Fruit fly (Drosophila melanogaster): ENCODE results near the gene CG15572.

The CG15572 gene

dm6 chrX:4273499-4273898 lies 5.0 kb downstream of the CG15572 start:
- TF ChIP-seq OdsH (GFP tag; optimal IDR thresholded peaks at IDR 0.05) = no peak
- no peak for TF ChIP-seq Rel (GFP tag; optimal IDR thresholded peaks at IDR 0.05)
- no peak for TF ChIP-seq Rel (tag; optimal IDR thresholded peaks at IDR 0.05)
- no peak for TF ChIP-seq dsf (GFP tag; optimal IDR thresholded peaks at IDR 0.05; ENCODE audit: borderline replicate concordance)
- TF ChIP-seq N (GFP tag; optimal IDR thresholded peaks at IDR 0.05) = no peak
- TF ChIP-seq tai (GFP tag; optimal IDR thresholded peaks at IDR 0.05) = no peak
- TF ChIP-seq sage (GFP tag; optimal IDR thresholded peaks at IDR 0.05) = no peak
- no peak for TF ChIP-seq Hr83 (GFP tag; optimal IDR thresholded peaks at IDR 0.05; ENCODE audit: poor library complexity, severe bottlenecking)
- no peak for TF ChIP-seq br (GFP tag; optimal IDR thresholded peaks at IDR 0.05)
- TF ChIP-seq ey (GFP tag; optimal IDR thresholded peaks at IDR 0.05) = no peak
- no peak for TF ChIP-seq usp (GFP tag; optimal IDR thresholded peaks at IDR 0.05)
- TF ChIP-seq lola (GFP tag; optimal IDR thresholded peaks at IDR 0.05) = no peak
- no peak for TF ChIP-seq Jra (GFP tag; optimal IDR thresholded peaks at IDR 0.05)
- no peak for TF ChIP-seq woc (GFP tag; optimal IDR thresholded peaks at IDR 0.05)
- no peak for TF ChIP-seq Myc (optimal IDR thresholded peaks at IDR 0.05)
- TF ChIP-seq h (GFP tag; optimal IDR thresholded peaks at IDR 0.05) = no peak
- no peak for TF ChIP-seq Abd-B (GFP tag; optimal IDR thresholded peaks at IDR 0.05)
- no peak for TF ChIP-seq psq (GFP tag; optimal IDR thresholded peaks at IDR 0.05)

DNA sequence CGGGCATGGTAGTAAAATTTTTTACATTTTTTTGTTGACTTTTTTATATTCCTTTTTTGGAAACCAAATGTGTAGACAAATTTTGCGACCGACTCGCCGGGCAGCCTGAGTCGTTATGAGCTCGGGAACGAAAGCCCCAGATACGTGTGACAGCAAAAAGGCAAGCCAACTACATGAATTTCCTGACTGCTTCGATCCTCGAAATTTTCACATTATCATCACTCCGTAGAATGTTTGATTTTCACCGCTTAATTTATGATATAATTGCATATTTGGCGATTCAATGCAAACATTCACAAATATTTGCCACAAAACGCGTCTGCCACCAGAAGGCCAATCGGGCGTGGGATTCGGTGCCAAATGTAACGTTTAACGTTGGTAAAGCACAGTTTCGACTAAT lies 8.4 kb downstream of the CG15572 start, which contains the start of gene CG15577:
Gene CG15577, minus strand, starts transcription at position 101 of the 400 bp plus-strand sequence.
- TF ChIP-seq Jra (GFP tag; optimal IDR thresholded peaks at IDR 0.05) (no peak), br (GFP tag; optimal IDR thresholded peaks at IDR 0.05) (no peak), Hr83 (GFP tag; optimal IDR thresholded peaks at IDR 0.05; ENCODE audit: poor library complexity, severe bottlenecking) (no peak), pan (optimal IDR thresholded peaks at IDR 0.05) (no peak), Abd-B (GFP tag; optimal IDR thresholded peaks at IDR 0.05) (no peak), dmrt93B (GFP tag; optimal IDR thresholded peaks at IDR 0.05) (no peak), Dfd (GFP tag; optimal IDR thresholded peaks at IDR 0.05) (no peak), Myc (optimal IDR thresholded peaks at IDR 0.05) (no peak), sage (GFP tag; optimal IDR thresholded peaks at IDR 0.05) (no peak), h (GFP tag; optimal IDR thresholded peaks at IDR 0.05) (no peak), Mio (GFP tag; optimal IDR thresholded peaks at IDR 0.05) (no peak), CG32264 (GFP tag; optimal IDR thresholded peaks at IDR 0.05) (no peak)

- TF ChIP-seq brk (GFP tag; optimal IDR thresholded peaks at IDR 0.05) = no peak
- TF ChIP-seq Hnf4 (GFP tag; optimal IDR thresholded peaks at IDR 0.05) = no peak
- TF ChIP-seq Sp1 (GFP tag; optimal IDR thresholded peaks at IDR 0.05) = no peak
- no peak for TF ChIP-seq HLH106 (tag; optimal IDR thresholded peaks at IDR 0.05)
- no peak for TF ChIP-seq OdsH (GFP tag; optimal IDR thresholded peaks at IDR 0.05)
- no peak for TF ChIP-seq dsf (GFP tag; optimal IDR thresholded peaks at IDR 0.05; ENCODE audit: borderline replicate concordance)
- no peak for TF ChIP-seq h (GFP tag; optimal IDR thresholded peaks at IDR 0.05)
- TF ChIP-seq pan (optimal IDR thresholded peaks at IDR 0.05) = no peak
- TF ChIP-seq lola (GFP tag; optimal IDR thresholded peaks at IDR 0.05) = no peak
- TF ChIP-seq Jra (GFP tag; optimal IDR thresholded peaks at IDR 0.05) = no peak
- no peak for TF ChIP-seq GATAd (GFP tag; optimal IDR thresholded peaks at IDR 0.05)
- no peak for TF ChIP-seq CrebA (GFP tag; optimal IDR thresholded peaks at IDR 0.05; ENCODE audit: borderline replicate concordance)
- no peak for TF ChIP-seq fru (GFP tag; optimal IDR thresholded peaks at IDR 0.05)
- no peak for TF ChIP-seq Vsx2 (GFP tag; optimal IDR thresholded peaks at IDR 0.05; ENCODE audit: partially characterized antibody)
- TF ChIP-seq jim (GFP tag; optimal IDR thresholded peaks at IDR 0.05) = no peak
Measured at dm6 chrX:4277861-4278260, 9.4 kb downstream of the CG15572 start, which contains the start of gene CG15578. Gene CG15578 (minus strand): TSS chrX:4277961.

dm6 chrX:4280769-4281168 lies 12.3 kb downstream of the CG15572 start:
- TF ChIP-seq HLH106 (tag; optimal IDR thresholded peaks at IDR 0.05) = no peak
- TF ChIP-seq GATAd (GFP tag; optimal IDR thresholded peaks at IDR 0.05) = no peak
- TF ChIP-seq OdsH (GFP tag; optimal IDR thresholded peaks at IDR 0.05) = no peak
- TF ChIP-seq tai (GFP tag; optimal IDR thresholded peaks at IDR 0.05) = no peak
- no peak for TF ChIP-seq fru (GFP tag; optimal IDR thresholded peaks at IDR 0.05)
- no peak for TF ChIP-seq h (GFP tag; optimal IDR thresholded peaks at IDR 0.05)
- no peak for TF ChIP-seq jim (GFP tag; optimal IDR thresholded peaks at IDR 0.05)
- TF ChIP-seq dsf (GFP tag; optimal IDR thresholded peaks at IDR 0.05; ENCODE audit: borderline replicate concordance) = no peak
- no peak for TF ChIP-seq br (GFP tag; optimal IDR thresholded peaks at IDR 0.05)
- no peak for TF ChIP-seq Hnf4 (GFP tag; optimal IDR thresholded peaks at IDR 0.05)
- no peak for TF ChIP-seq Mio (GFP tag; optimal IDR thresholded peaks at IDR 0.05)
- TF ChIP-seq Hr78 (GFP tag; optimal IDR thresholded peaks at IDR 0.05) = no peak
- TF ChIP-seq sv (GFP tag; optimal IDR thresholded peaks at IDR 0.05) = no peak
- no peak for TF ChIP-seq brk (GFP tag; optimal IDR thresholded peaks at IDR 0.05)
- no peak for TF ChIP-seq Dfd (GFP tag; optimal IDR thresholded peaks at IDR 0.05)
- TF ChIP-seq usp (GFP tag; optimal IDR thresholded peaks at IDR 0.05) = no peak
- no peak for TF ChIP-seq rgr (GFP tag; optimal IDR thresholded peaks at IDR 0.05)
- TF ChIP-seq Rel (GFP tag; optimal IDR thresholded peaks at IDR 0.05) = no peak
- TF ChIP-seq Rel (tag; optimal IDR thresholded peaks at IDR 0.05) = no peak
- no peak for TF ChIP-seq psq (GFP tag; optimal IDR thresholded peaks at IDR 0.05)
- TF ChIP-seq Myc (optimal IDR thresholded peaks at IDR 0.05) = no peak

All from whole organism, wandering third instar larva.